Fruit fly (Drosophila melanogaster) whole organism, embryonic: ENCODE results near the gene ImpE1.

Source experiments
- Bgb ChIP-seq: fragments of 200-800 bp; sonication (Bioruptor generic); IDR thresholded peaks from 2 replicates; pipeline ENCODE4 v1.3.6; 2022; ENCODE audit warnings: missing biosample characterization, missing genetic modification characterization; ENCODE audit not compliant: partially characterized antibody
- CG12942 ChIP-seq: fragments of 200-800 bp; sonication (Bioruptor generic); optimal IDR thresholded peaks from 3 replicates; lab custom pipeline; 2016; ENCODE audit warnings: missing biosample characterization, missing genetic modification characterization
- CG16813 ChIP-seq: fragments of 200-800 bp; sonication (Bioruptor generic); IDR thresholded peaks from 3 replicates; pipeline ENCODE4 v1.3.6; 2022; ENCODE audit warnings: missing biosample characterization, missing genetic modification characterization; ENCODE audit not compliant: partially characterized antibody
- CG17802 ChIP-seq: fragments of 200-800 bp; sonication (Bioruptor generic); optimal IDR thresholded peaks from 2 replicates; lab custom pipeline; 2018; ENCODE audit warnings: missing biosample characterization, mild to moderate bottlenecking, missing genetic modification characterization, moderate library complexity
- CG31224 ChIP-seq: fragments of 200-800 bp; sonication (Bioruptor generic); IDR thresholded peaks from 2 replicates; pipeline ENCODE4 v1.3.6; 2022; ENCODE audit warnings: missing biosample characterization, missing genetic modification characterization
- CG31441 ChIP-seq: fragments of 200-800 bp; sonication (Bioruptor generic); IDR thresholded peaks from 2 replicates; pipeline ENCODE4 v1.3.6; 2022; ENCODE audit warnings: missing biosample characterization, missing genetic modification characterization
- CG4424 ChIP-seq: fragments of 200-800 bp; sonication (Bioruptor generic); optimal IDR thresholded peaks from 3 replicates; lab custom pipeline; 2016; ENCODE audit warnings: missing biosample characterization, missing genetic modification characterization
- CG6254 ChIP-seq: fragments of 200-800 bp; sonication (Bioruptor generic); optimal IDR thresholded peaks from 3 replicates; lab custom pipeline; 2017; ENCODE audit warnings: mild to moderate bottlenecking, missing biosample characterization, missing genetic modification reagents, missing genetic modification characterization
- CG6654 ChIP-seq: fragments of 200-800 bp; sonication (Bioruptor generic); optimal IDR thresholded peaks from 2 replicates; lab custom pipeline; 2017; ENCODE audit warnings: missing biosample characterization, mild to moderate bottlenecking, missing genetic modification characterization
- CG6791 ChIP-seq: fragments of 200-800 bp; sonication (Bioruptor generic); IDR thresholded peaks from 3 replicates; pipeline ENCODE4 v1.3.6; 2022; ENCODE audit warnings: missing biosample characterization, missing genetic modification characterization; ENCODE audit not compliant: partially characterized antibody
- CG6854 ChIP-seq: fragments of 200-800 bp; sonication (Bioruptor generic); optimal IDR thresholded peaks from 3 replicates; lab custom pipeline; 2017; ENCODE audit warnings: missing biosample characterization, mild to moderate bottlenecking, missing genetic modification characterization
- CG7928 ChIP-seq: fragments of 200-800 bp; sonication (Bioruptor generic); optimal IDR thresholded peaks from 2 replicates; lab custom pipeline; 2017; ENCODE audit warnings: missing biosample characterization, mild to moderate bottlenecking, missing genetic modification characterization
- CrebB ChIP-seq: fragments of 200-800 bp; sonication (Bioruptor generic); optimal IDR thresholded peaks from 3 replicates; lab custom pipeline; 2018; ENCODE audit warnings: missing biosample characterization, mild to moderate bottlenecking, missing genetic modification characterization
- D ChIP-seq, 2 experiments: fragments of 200-800 bp in 1 of 2; fragments of >200 bp in 1 of 2; sonication (Bioruptor generic) in 1 of 2; optimal IDR thresholded peaks; 2 replicates in 1 of 2; 3 replicates in 1 of 2; lab custom pipeline; 2017; ENCODE audit warnings: mild to moderate bottlenecking in 1 of 2, missing biosample characterization in 1 of 2, missing genetic modification characterization in 1 of 2, missing genetic modification reagents in 1 of 2
- D19A ChIP-seq: fragments of 200-800 bp; optimal IDR thresholded peaks from 3 replicates; lab custom pipeline; 2019; ENCODE audit warnings: missing biosample characterization, mild to moderate bottlenecking, missing genetic modification characterization, moderate library complexity
- E2f2 ChIP-seq: fragments of 200-800 bp; sonication (Bioruptor generic); IDR thresholded peaks from 2 replicates; pipeline ENCODE4 v1.3.6; 2022; ENCODE audit warnings: missing biosample characterization, missing genetic modification characterization
- Ets65A ChIP-seq: fragments of 200-800 bp; sonication (Bioruptor generic); peaks from one replicate; lab custom pipeline; 2016; ENCODE audit warnings: missing biosample characterization, missing genetic modification characterization
- H2.0 ChIP-seq: fragments of 200-800 bp; sonication (Bioruptor generic); IDR thresholded peaks from 2 replicates; pipeline ENCODE4 v1.3.6; 2022; ENCODE audit warnings: missing biosample characterization, missing genetic modification characterization
- HLH4C ChIP-seq: fragments of 200-800 bp; sonication (Bioruptor generic); IDR thresholded peaks from 3 replicates; pipeline ENCODE4 v1.3.6; 2022; ENCODE audit warnings: missing biosample characterization, missing genetic modification characterization; ENCODE audit not compliant: partially characterized antibody
- HLHmδ ChIP-seq: fragments of 200-800 bp; sonication (Bioruptor generic); optimal IDR thresholded peaks from 2 replicates; lab custom pipeline; 2018; ENCODE audit warnings: missing biosample characterization, mild to moderate bottlenecking, missing genetic modification characterization, moderate library complexity
- Hey ChIP-seq: fragments of 200-800 bp; sonication (Bioruptor generic); optimal IDR thresholded peaks from 3 replicates; lab custom pipeline; 2018; ENCODE audit warnings: missing biosample characterization, mild to moderate bottlenecking, missing genetic modification characterization
- HmgZ ChIP-seq: fragments of 200-800 bp; sonication (Bioruptor generic); optimal IDR thresholded peaks from 2 replicates; lab custom pipeline; 2018; ENCODE audit warnings: missing biosample characterization, mild to moderate bottlenecking, missing genetic modification characterization
- Hmr ChIP-seq: fragments of 200-800 bp; sonication (Bioruptor generic); optimal IDR thresholded peaks from 3 replicates; lab custom pipeline; 2017; ENCODE audit warnings: mild to moderate bottlenecking, missing biosample characterization, missing genetic modification reagents, missing genetic modification characterization
- Hr3 ChIP-seq: fragments of 200-800 bp; sonication (Bioruptor generic); optimal IDR thresholded peaks from 3 replicates; lab custom pipeline; 2016; ENCODE audit warnings: missing biosample characterization, missing genetic modification characterization
- MBD-R2 ChIP-seq: fragments of 200-800 bp; sonication (Bioruptor generic); IDR thresholded peaks from 2 replicates; pipeline ENCODE4 v1.3.6; 2022; ENCODE audit warnings: missing biosample characterization, missing genetic modification characterization
- Med ChIP-seq: fragments of 200-800 bp; sonication (Bioruptor generic); peaks from one replicate; lab custom pipeline; 2016; ENCODE audit warnings: missing biosample characterization, missing genetic modification characterization, mild to moderate bottlenecking, inconsistent platforms, moderate library complexity
- Rfx ChIP-seq: fragments of 200-800 bp; sonication (Bioruptor generic); IDR thresholded peaks from 2 replicates; pipeline ENCODE4 v1.3.6; 2022; ENCODE audit warnings: missing biosample characterization, missing genetic modification characterization
- Sry-δ ChIP-seq: fragments of 200-800 bp; sonication (Bioruptor generic); optimal IDR thresholded peaks from 2 replicates; lab custom pipeline; 2016; ENCODE audit warnings: missing biosample characterization, missing genetic modification characterization
- Xbp1 ChIP-seq: fragments of 200-800 bp; sonication (Bioruptor generic); optimal IDR thresholded peaks from 3 replicates; lab custom pipeline; 2016; ENCODE audit warnings: missing biosample characterization, mild to moderate bottlenecking, missing genetic modification characterization
- amos ChIP-seq: fragments of 200-800 bp; sonication (Bioruptor generic); IDR thresholded peaks from 2 replicates; pipeline ENCODE4 v1.3.6; 2022; ENCODE audit warnings: missing biosample characterization, missing genetic modification characterization; ENCODE audit not compliant: partially characterized antibody
- bbx ChIP-seq: fragments of 200-800 bp; sonication (Bioruptor generic); IDR thresholded peaks from 2 replicates; pipeline ENCODE4 v1.3.6; 2022; ENCODE audit warnings: missing biosample characterization, missing genetic modification characterization; ENCODE audit not compliant: partially characterized antibody
- chinmo ChIP-seq: fragments of 200-800 bp; sonication (Bioruptor generic); IDR thresholded peaks from 4 replicates; pipeline ENCODE4 v1.3.6; 2022; ENCODE audit warnings: missing biosample characterization, missing genetic modification characterization; ENCODE audit not compliant: partially characterized antibody
- chm ChIP-seq: fragments of 200-800 bp; sonication (Bioruptor generic); IDR thresholded peaks from 2 replicates; pipeline ENCODE4 v1.3.6; 2022; ENCODE audit warnings: missing biosample characterization, missing genetic modification characterization
- ci ChIP-seq: fragments of 200-800 bp; sonication (Bioruptor generic); IDR thresholded peaks from 3 replicates; pipeline ENCODE4 v1.3.6; 2022; ENCODE audit warnings: missing biosample characterization, missing genetic modification characterization
- croc ChIP-seq: fragments of 200-800 bp; sonication (Bioruptor generic); conservative IDR thresholded peaks from 3 replicates; pipeline ENCODE4 v1.3.6; 2022; ENCODE audit warnings: missing biosample characterization, missing genetic modification characterization
- crp ChIP-seq, 2 experiments: fragments of 200-800 bp; sonication (Bioruptor generic); optimal IDR thresholded peaks; 2 replicates in 1 of 2; 3 replicates in 1 of 2; lab custom pipeline; 2017; ENCODE audit warnings: missing biosample characterization in 2 of 2, missing genetic modification characterization in 2 of 2, mild to moderate bottlenecking in 1 of 2, moderate library complexity in 1 of 2
- cwo ChIP-seq: fragments of 200-800 bp; sonication (Bioruptor generic); optimal IDR thresholded peaks from 3 replicates; lab custom pipeline; 2017; ENCODE audit warnings: missing biosample characterization, missing genetic modification characterization, mild to moderate bottlenecking, moderate library complexity, missing genetic modification reagents
- fd102C ChIP-seq: fragments of 200-800 bp; sonication (Bioruptor generic); optimal IDR thresholded peaks from 2 replicates; lab custom pipeline; 2018; ENCODE audit warnings: missing biosample characterization, mild to moderate bottlenecking, missing genetic modification characterization, moderate library complexity
- hkb ChIP-seq, 2 experiments: fragments of 200-800 bp in 1 of 2; fragments of >200 bp in 1 of 2; sonication (Bioruptor generic) in 1 of 2; IDR thresholded peaks in 1 of 2; optimal IDR thresholded peaks in 1 of 2; 2 replicates each; pipeline versions ENCODE4 v1.3.6 to Lab custom; 2017 to 2022; ENCODE audit warnings: missing biosample characterization in 1 of 2, missing genetic modification characterization in 1 of 2
- knrl ChIP-seq: fragments of 200-800 bp; sonication (Bioruptor generic); IDR thresholded peaks from 3 replicates; pipeline ENCODE4 v1.3.6; 2022; ENCODE audit warnings: missing biosample characterization, missing genetic modification characterization; ENCODE audit not compliant: partially characterized antibody
- nerfin-2 ChIP-seq: fragments of 200-800 bp; sonication (Bioruptor generic); IDR thresholded peaks from 2 replicates; pipeline ENCODE4 v1.3.6; 2022; ENCODE audit warnings: missing biosample characterization, missing genetic modification characterization; ENCODE audit not compliant: partially characterized antibody
- prd ChIP-seq, 3 experiments: fragments of >200 bp in 2 of 3; fragments of 200-800 bp in 1 of 3; sonication (Bioruptor generic) in 1 of 3; optimal IDR thresholded peaks in 2 of 3; IDR thresholded peaks in 1 of 3; 2 replicates in 2 of 3; 3 replicates in 1 of 3; pipeline versions ENCODE4 v1.3.6 to Lab custom; 2017 to 2022; ENCODE audit warnings: missing biosample characterization in 1 of 3, missing genetic modification characterization in 1 of 3
- rib ChIP-seq: fragments of 200-800 bp; sonication (Bioruptor generic); IDR thresholded peaks from 2 replicates; pipeline ENCODE4 v1.3.6; 2022; ENCODE audit warnings: missing biosample characterization, missing genetic modification characterization
- unpg ChIP-seq: fragments of 200-800 bp; sonication (Bioruptor generic); optimal IDR thresholded peaks from 3 replicates; lab custom pipeline; 2018; ENCODE audit warnings: missing biosample characterization, mild to moderate bottlenecking, missing genetic modification characterization, moderate library complexity
- vnd ChIP-seq: fragments of 200-800 bp; sonication (Bioruptor generic); IDR thresholded peaks from 3 replicates; pipeline ENCODE4 v1.3.6; 2022; ENCODE audit warnings: missing biosample characterization, missing genetic modification characterization; ENCODE audit not compliant: partially characterized antibody
- vvl ChIP-seq: fragments of 200-800 bp; sonication (Bioruptor generic); IDR thresholded peaks from 2 replicates; pipeline ENCODE4 v1.3.6; 2022; ENCODE audit warnings: missing biosample characterization, missing genetic modification characterization
- zfh1 ChIP-seq: fragments of 200-800 bp; sonication (Bioruptor generic); IDR thresholded peaks from 3 replicates; pipeline ENCODE4 v1.3.6; 2022; ENCODE audit warnings: missing biosample characterization, missing genetic modification characterization

Gene ImpE1

dm6 chr3L:8394944-8395343 lies 22.7 kb downstream of the ImpE1 start (continued):
- peak; percentile 61 for TF ChIP-seq Bgb
- TF ChIP-seq CG31441 (GFP tag; lab: Robert Waterston, UW) = no peak
- TF ChIP-seq D19A (tag; lab: Kevin White, UChicago) = no peak
- peak; percentile 65; the same call in 2 of the 4 replicates for TF ChIP-seq chinmo (GFP tag; lab: Robert Waterston, UW)
- TF ChIP-seq MBD-R2 (GFP tag; lab: Robert Waterston, UW) = peak; percentile 40; the same call in 1 of the 2 replicates
- TF ChIP-seq chm (GFP tag; lab: Robert Waterston, UW) = 0 out of 2 replicates have a peak, but pooled peaks have one; percentile 27
- TF ChIP-seq bbx (GFP tag; lab: Robert Waterston, UW) = peak; percentile 46; the same call in 1 of the 2 replicates
- TF ChIP-seq Hmr (GFP tag; lab: Kevin White, UChicago) = no peak
- no peak for TF ChIP-seq crp (GFP tag; optimal IDR thresholded peaks at IDR 0.05; lab: Kevin White, UChicago)
- TF ChIP-seq D (optimal IDR thresholded peaks at IDR 0.05; lab: Kevin White, UChicago) = no peak
- no peak for TF ChIP-seq D (GFP tag; optimal IDR thresholded peaks at IDR 0.05; lab: Kevin White, UChicago)
- TF ChIP-seq vnd (GFP tag; lab: Robert Waterston, UW) = peak; percentile 22; the same call in 1 of the 3 replicates
- TF ChIP-seq rib = peak; percentile 41; the same call in 1 of the 2 replicates
- TF ChIP-seq CG12942 = no peak
- peak; percentile 10 for TF ChIP-seq Med (GFP tag; lab: Kevin White, UChicago)
- no peak for TF ChIP-seq Hey (tag; lab: Kevin White, UChicago)
- TF ChIP-seq CG6654 (GFP tag; lab: Kevin White, UChicago) = peak; percentile 100
- peak; percentile 12 for TF ChIP-seq HmgZ (tag; lab: Kevin White, UChicago)
- TF ChIP-seq CrebB (tag; lab: Kevin White, UChicago) = no peak
- no peak for TF ChIP-seq Sry-δ
- TF ChIP-seq Ets65A (GFP tag; lab: Kevin White, UChicago) = peak; percentile 72
- peak; percentile 63 for TF ChIP-seq knrl (GFP tag; lab: Robert Waterston, UW)
- no peak for TF ChIP-seq CG7928 (GFP tag; lab: Kevin White, UChicago)
- TF ChIP-seq vvl (GFP tag; lab: Robert Waterston, UW) = 0 out of 2 replicates have a peak, but pooled peaks have one; percentile 12
- no peak for TF ChIP-seq CG17802 (tag; lab: Kevin White, UChicago)
- TF ChIP-seq Xbp1 = peak; percentile 2
- 0 out of 3 replicates have a peak, but pooled peaks have one; percentile 25 for TF ChIP-seq CG16813 (GFP tag; lab: Robert Waterston, UW)
- TF ChIP-seq CG4424 (GFP tag; lab: Kevin White, UChicago) = no peak
- TF ChIP-seq ci (GFP tag; lab: Robert Waterston, UW) = peak; percentile 66; the same call in 2 of the 3 replicates
- TF ChIP-seq croc (GFP tag; lab: Robert Waterston, UW) = no peak
- no peak for TF ChIP-seq H2.0 (GFP tag; lab: Robert Waterston, UW)
- peak; percentile 29; the same call in 1 of the 3 replicates for TF ChIP-seq HLH4C (GFP tag; lab: Robert Waterston, UW)
- TF ChIP-seq HLHmδ (GFP tag; lab: Kevin White, UChicago) = no peak
- no peak for TF ChIP-seq fd102C (GFP tag; lab: Kevin White, UChicago)
- TF ChIP-seq unpg (GFP tag; lab: Kevin White, UChicago) = no peak
- no peak for TF ChIP-seq CG6254 (GFP tag; lab: Kevin White, UChicago)
- peak; percentile 53 for TF ChIP-seq CG6854 (GFP tag; lab: Kevin White, UChicago)
- TF ChIP-seq hkb (optimal IDR thresholded peaks at IDR 0.05; lab: Kevin White, UChicago) = no peak
- no peak for TF ChIP-seq hkb (GFP tag; IDR thresholded peaks at IDR 0.05; lab: Robert Waterston, UW)
- peak; percentile 63 for TF ChIP-seq CG6791 (GFP tag; lab: Robert Waterston, UW)
- no peak for TF ChIP-seq Hr3 (GFP tag; lab: Kevin White, UChicago)
- no peak for TF ChIP-seq CG31224 (GFP tag; lab: Robert Waterston, UW)
- peak; percentile 35; the same call in 1 of the 2 replicates for TF ChIP-seq Rfx (GFP tag; lab: Robert Waterston, UW)
- TF ChIP-seq prd (optimal IDR thresholded peaks at IDR 0.05; lab: Kevin White, UChicago) = no peak
- TF ChIP-seq prd (GFP tag; IDR thresholded peaks at IDR 0.05; lab: Robert Waterston, UW) = 0 out of 3 replicates have a peak, but pooled peaks have one; percentile 28
- TF ChIP-seq nerfin-2 = peak; percentile 47; the same call in 1 of the 2 replicates
- TF ChIP-seq E2f2 (GFP tag; lab: Robert Waterston, UW) = peak; percentile 81
- TF ChIP-seq amos (GFP tag; lab: Robert Waterston, UW) = peak; percentile 56
- TF ChIP-seq cwo = no peak
- 0 out of 3 replicates have a peak, but pooled peaks have one; percentile 39 for TF ChIP-seq zfh1
